Comparison of ENCODE assay signal across 4 fruit fly cellular contexts in genomic region chr2L:22981584-22981983, dm6.
TF ChIP-seq lines count a peak whose summit lies in the region.

Gene cta (plus strand): TSS chr2L:22981816.

- no peak for TF ChIP-seq CTCF in whole organism, embryonic (GFP tag; optimal IDR thresholded peaks at IDR 0.05; lab: Kevin White, UChicago)

TF ChIP-seq in whole organism, embryonic, 481 proteins besides CTCF, POLR2A, EP300 and RAD21 (continues in another document):
- no peak for TF ChIP-seq Blimp-1 (GFP tag; optimal IDR thresholded peaks at IDR 0.05; lab: Kevin White, UChicago)
- peak; percentile 8 for TF ChIP-seq gem (tag; optimal IDR thresholded peaks at IDR 0.05; lab: Kevin White, UChicago)
- peak; percentile 97 for TF ChIP-seq CG7357 (GFP tag; IDR thresholded peaks at IDR 0.05; lab: Robert Waterston, UW)
- TF ChIP-seq ssp (GFP tag; IDR thresholded peaks at IDR 0.05; lab: Robert Waterston, UW), result peak; percentile 99
- peak; percentile 99 for TF ChIP-seq CG17802 (tag; optimal IDR thresholded peaks at IDR 0.05; lab: Kevin White, UChicago)
- TF ChIP-seq CG3995 (GFP tag; optimal IDR thresholded peaks at IDR 0.05; lab: Kevin White, UChicago), result peak; percentile 13
- TF ChIP-seq CG43689 (GFP tag; IDR thresholded peaks at IDR 0.05; lab: Robert Waterston, UW), result no peak
- peak; percentile 55; the same call in 2 of the 3 replicates for TF ChIP-seq CG17361 (GFP tag; IDR thresholded peaks at IDR 0.05; lab: Robert Waterston, UW)
- TF ChIP-seq CG8765 (GFP tag; IDR thresholded peaks at IDR 0.05; lab: Robert Waterston, UW), result no peak
- peak; percentile 3 for TF ChIP-seq scrt (GFP tag; optimal IDR thresholded peaks at IDR 0.05; lab: Kevin White, UChicago)
- TF ChIP-seq CG15514 (GFP tag; optimal IDR thresholded peaks at IDR 0.05; lab: Kevin White, UChicago), result peak; percentile 93
- peak; percentile 99 for TF ChIP-seq CG1024 (GFP tag; IDR thresholded peaks at IDR 0.05; lab: Robert Waterston, UW)
- peak; percentile 85 for TF ChIP-seq CG4617 (GFP tag; optimal IDR thresholded peaks at IDR 0.05; lab: Kevin White, UChicago; ENCODE audit: borderline replicate concordance)
- TF ChIP-seq CG10543 (GFP tag; optimal IDR thresholded peaks at IDR 0.05; lab: Kevin White, UChicago), result no peak
- peak in 1 of 2 experiments; percentile 74 for TF ChIP-seq Dfd (GFP tag; optimal IDR thresholded peaks at IDR 0.05; lab: Kevin White, UChicago)
- no peak for TF ChIP-seq Lpt (GFP tag; optimal IDR thresholded peaks at IDR 0.05; lab: Kevin White, UChicago)
- TF ChIP-seq CG10209 (GFP tag; optimal IDR thresholded peaks at IDR 0.05; lab: Kevin White, UChicago), result no peak
- peak in 1 of 2 experiments; percentile 63 for TF ChIP-seq eve (GFP tag; optimal IDR thresholded peaks at IDR 0.05; lab: Kevin White, UChicago)
- peak; percentile 30 for TF ChIP-seq BEAF-32 (GFP tag; optimal IDR thresholded peaks at IDR 0.05; lab: Kevin White, UChicago)
- TF ChIP-seq CG2116 (GFP tag; optimal IDR thresholded peaks at IDR 0.05; lab: Kevin White, UChicago), result peak; percentile 14
- TF ChIP-seq nmo (GFP tag; optimal IDR thresholded peaks at IDR 0.05; lab: Kevin White, UChicago), result peak; percentile 66
- TF ChIP-seq repo (GFP tag; optimal IDR thresholded peaks at IDR 0.05; lab: Kevin White, UChicago), result no peak

TF ChIP-seq in whole organism, prepupa, 60 proteins besides CTCF, POLR2A, EP300 and RAD21:
- TF ChIP-seq Gug (GFP tag; IDR thresholded peaks at IDR 0.05; lab: Robert Waterston, UW) (no peak), CG10631 (GFP tag; optimal IDR thresholded peaks at IDR 0.05; lab: Kevin White, UChicago) (no peak), svp (GFP tag; lab: Kevin White, UChicago) (peak; percentile 37), pdm3 (GFP tag; optimal IDR thresholded peaks at IDR 0.05; lab: Kevin White, UChicago) (no peak), acj6 (GFP tag; optimal IDR thresholded peaks at IDR 0.05; lab: Kevin White, UChicago) (no peak), Hr39 (GFP tag; optimal IDR thresholded peaks at IDR 0.05; lab: Kevin White, UChicago) (peak; percentile 3)
TF ChIP-seq in whole organism, prepupa: peak in this region for 2.

TF ChIP-seq in whole organism, pupa, 21 proteins besides CTCF, POLR2A, EP300 and RAD21:
- no peak for TF ChIP-seq gl (tag; optimal IDR thresholded peaks at IDR 0.05; lab: Kevin White, UChicago)
- TF ChIP-seq CG8159 (tag; optimal IDR thresholded peaks at IDR 0.05; lab: Kevin White, UChicago), result peak; percentile 50

TF ChIP-seq in whole organism, wandering third instar larva, 38 proteins besides CTCF, POLR2A, EP300 and RAD21:
- TF ChIP-seq woc (GFP tag; optimal IDR thresholded peaks at IDR 0.05; lab: Kevin White, UChicago) (peak; percentile 24), N (GFP tag; optimal IDR thresholded peaks at IDR 0.05; lab: Kevin White, UChicago) (peak; percentile 92), Hr78 (GFP tag; optimal IDR thresholded peaks at IDR 0.05; lab: Kevin White, UChicago) (peak; percentile 33), Myc (optimal IDR thresholded peaks at IDR 0.05; lab: Kevin White, UChicago) (peak; percentile 6), CG32264 (GFP tag; optimal IDR thresholded peaks at IDR 0.05; lab: Kevin White, UChicago) (no peak), Dif (GFP tag; optimal IDR thresholded peaks at IDR 0.05; lab: Kevin White, UChicago; ENCODE audit: partially characterized antibody) (no peak), lola (GFP tag; optimal IDR thresholded peaks at IDR 0.05; lab: Kevin White, UChicago) (peak; percentile 61), jim (GFP tag; optimal IDR thresholded peaks at IDR 0.05; lab: Kevin White, UChicago) (no peak)

Comparison
In these comparisons a context has a peak if more than half of its experiments do, and no peak if none do; other contexts are left out.
1. Of the 7 proteins assayed by ChIP-seq in both whole organism, embryonic and whole organism, prepupa: peak only in whole organism, embryonic: Sox102F; only in whole organism, prepupa: Hr39; in both: none; in neither: 5.